Fruit fly (Drosophila melanogaster): ENCODE measurements around the gene CG33271.
A peak's percentile ranks its signal among the peaks of the same experiment; 100 is the strongest.

CG33271 gene

DNA sequence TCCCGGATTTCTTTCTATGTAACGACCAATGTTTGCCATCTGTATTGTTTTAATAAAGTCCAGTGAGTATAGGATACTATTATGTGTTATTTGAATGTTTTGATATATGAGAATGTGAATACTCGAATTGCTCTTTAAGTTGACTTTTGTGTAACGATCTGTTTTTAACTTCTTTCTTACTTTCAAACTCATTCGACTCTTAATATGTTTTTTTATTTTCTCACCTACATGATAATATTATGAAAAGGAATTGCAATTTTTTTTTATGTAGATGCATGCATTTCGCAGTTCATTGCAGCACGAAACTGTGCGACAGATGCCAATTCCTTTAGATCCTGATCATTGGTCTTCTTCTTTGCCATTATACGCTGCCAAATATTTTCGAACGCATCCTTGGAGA lies 2.7 kb downstream of the CG33271 start, which contains the start of gene CG33490:
Gene CG33490, minus strand, starts transcription at position 101 of the 400 bp plus-strand sequence.
- TF ChIP-seq CG8478 (optimal IDR thresholded peaks at IDR 0.05) (no peak), CTCF (optimal IDR thresholded peaks at IDR 0.05) (no peak)

DNA sequence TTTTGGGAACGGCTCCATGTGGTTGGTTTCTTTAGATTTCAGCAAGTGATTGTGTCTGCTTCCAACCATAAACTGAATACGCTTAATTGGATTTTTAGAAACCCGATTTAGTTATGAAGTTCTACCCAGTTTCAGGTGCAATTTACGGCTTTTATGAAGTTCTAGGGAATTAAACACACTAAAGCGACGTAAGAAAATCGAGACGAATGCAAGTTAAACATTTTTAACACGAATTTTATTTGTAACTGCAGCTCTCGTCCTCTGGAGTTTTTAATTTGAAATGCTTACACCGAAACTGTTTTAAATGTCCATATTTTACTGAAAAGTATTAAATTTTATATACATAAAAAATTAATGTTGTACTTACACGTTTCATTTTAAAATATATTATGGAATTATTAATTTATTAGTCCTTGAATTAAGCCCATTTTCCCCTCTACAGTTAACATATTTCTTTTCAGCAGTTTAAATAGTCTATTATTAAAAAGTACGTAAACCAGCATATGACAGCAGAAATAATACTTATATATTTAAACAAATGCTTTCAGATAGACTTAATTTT lies 13.2 kb downstream of the CG33271 start, which contains the start of the genes CG46412 and CG33267:
Gene CG46412, minus strand, starts transcription at position 101 of the 562 bp plus-strand sequence.
Gene CG33267, plus strand, starts transcription at position 512 of the 562 bp plus-strand sequence.
- TF ChIP-seq CTCF (optimal IDR thresholded peaks at IDR 0.05), result no peak
- TF ChIP-seq CG8478 (optimal IDR thresholded peaks at IDR 0.05), result no peak

DNA sequence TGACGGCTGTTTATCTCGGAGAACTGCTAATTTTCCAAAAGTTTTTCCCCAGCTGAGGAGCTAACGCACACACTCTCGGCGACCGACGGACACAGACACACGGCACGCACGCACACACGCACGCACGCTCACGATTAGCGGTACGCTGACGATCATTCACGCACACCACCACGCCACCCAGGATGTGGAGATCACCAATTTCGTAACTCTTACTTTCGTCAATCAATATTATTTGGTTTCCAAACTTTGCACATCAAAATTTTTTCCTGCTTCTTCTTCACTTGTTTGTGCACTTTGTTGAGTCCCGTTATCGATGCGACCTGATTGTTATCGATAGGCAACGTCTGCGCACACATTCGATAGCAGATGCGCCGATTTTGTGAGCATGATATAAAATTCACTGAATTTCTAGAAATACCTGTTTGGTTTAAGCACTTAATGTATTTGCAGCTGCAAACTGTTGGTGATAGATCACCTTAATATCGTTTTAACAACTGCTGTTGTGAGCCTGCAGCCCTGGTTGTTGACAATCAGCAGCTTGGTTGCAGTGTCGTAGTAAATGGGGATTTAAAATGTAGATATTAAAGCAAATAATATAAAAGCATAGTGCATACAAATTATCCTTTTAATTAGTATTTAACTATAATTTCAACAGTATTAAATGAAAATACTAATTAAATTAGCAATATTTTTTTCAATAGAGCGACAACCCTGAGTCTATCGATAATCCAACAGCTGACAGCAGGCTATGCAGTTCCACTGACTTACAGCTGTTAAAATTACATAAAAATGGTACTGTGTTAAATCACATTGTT lies 15.1 kb downstream of the CG33271 start, which contains the start of the genes CG7394 and Mob2:
Gene CG7394, plus strand, starts transcription at position 51 of the 815 bp plus-strand sequence.
Gene Mob2, minus strand, starts transcription at position 288 of the 815 bp plus-strand sequence.
- TF ChIP-seq CG8478 (optimal IDR thresholded peaks at IDR 0.05) (no peak), CTCF (optimal IDR thresholded peaks at IDR 0.05) (peak in 1 of 2 experiments; percentile 36)

DNA sequence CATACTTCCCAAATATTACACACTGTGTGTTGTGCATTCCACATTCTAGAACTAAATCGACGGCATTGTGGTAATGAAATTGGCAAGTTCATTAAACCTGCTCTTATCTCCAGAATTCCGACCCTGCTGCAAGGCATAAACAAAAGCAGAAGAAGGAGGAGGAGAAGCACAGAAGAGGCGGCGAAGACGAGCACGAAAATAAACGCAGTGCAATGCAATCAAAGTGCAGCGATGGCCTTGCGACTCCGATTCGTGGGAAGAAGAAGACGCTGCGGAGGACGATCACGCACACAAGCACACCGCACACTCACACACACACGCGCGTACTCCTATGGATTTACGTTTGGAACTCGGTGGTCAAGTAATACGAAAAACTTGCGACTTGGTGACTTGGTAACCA lies 16.4 kb downstream of the CG33271 start:
- no peak for TF ChIP-seq CTCF (optimal IDR thresholded peaks at IDR 0.05)
- TF ChIP-seq CG8478 (optimal IDR thresholded peaks at IDR 0.05), result no peak

DNA sequence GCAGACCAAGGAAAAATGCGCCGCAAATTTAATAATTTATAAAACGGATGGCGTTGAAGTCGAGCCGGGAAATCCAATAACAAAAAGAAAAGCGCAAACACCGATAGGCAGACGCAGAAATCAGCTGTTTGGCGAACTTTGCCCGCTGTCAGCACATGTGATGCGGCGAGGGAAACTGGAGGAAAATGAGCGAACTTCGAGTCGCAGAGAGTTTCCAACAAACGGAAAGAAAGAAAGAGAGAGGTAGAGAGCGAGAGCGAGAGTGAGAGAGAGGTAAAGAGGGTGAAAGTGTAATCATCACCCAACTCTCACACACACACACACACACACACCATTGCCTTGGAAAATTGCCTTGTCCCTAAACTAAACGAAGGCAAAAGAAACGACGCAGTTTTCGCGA lies 20.1 kb downstream of the CG33271 start:
- TF ChIP-seq CTCF (optimal IDR thresholded peaks at IDR 0.05), result no peak
- TF ChIP-seq CG8478 (optimal IDR thresholded peaks at IDR 0.05), result no peak

DNA sequence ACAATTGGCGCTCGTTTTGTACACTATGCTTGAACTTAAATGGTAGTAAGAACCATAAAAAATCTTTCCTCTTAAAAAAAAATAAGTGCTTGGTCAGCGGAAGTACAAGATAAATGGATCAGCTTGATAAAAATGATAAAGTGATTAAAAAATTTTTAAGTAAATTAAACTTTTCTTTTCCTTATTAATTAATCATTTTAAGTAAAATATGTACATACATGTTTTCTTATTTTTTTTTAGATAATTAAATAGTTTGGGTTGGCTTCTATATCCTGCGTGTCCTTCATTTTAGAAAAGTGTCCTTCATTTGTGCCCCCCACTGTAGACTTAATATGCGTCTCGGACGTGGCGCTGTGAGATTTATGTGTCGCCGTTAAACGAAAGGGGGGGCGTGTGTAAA lies 20.7 kb downstream of the CG33271 start:
- TF ChIP-seq CTCF (optimal IDR thresholded peaks at IDR 0.05) (no peak), CG8478 (optimal IDR thresholded peaks at IDR 0.05) (no peak)

DNA sequence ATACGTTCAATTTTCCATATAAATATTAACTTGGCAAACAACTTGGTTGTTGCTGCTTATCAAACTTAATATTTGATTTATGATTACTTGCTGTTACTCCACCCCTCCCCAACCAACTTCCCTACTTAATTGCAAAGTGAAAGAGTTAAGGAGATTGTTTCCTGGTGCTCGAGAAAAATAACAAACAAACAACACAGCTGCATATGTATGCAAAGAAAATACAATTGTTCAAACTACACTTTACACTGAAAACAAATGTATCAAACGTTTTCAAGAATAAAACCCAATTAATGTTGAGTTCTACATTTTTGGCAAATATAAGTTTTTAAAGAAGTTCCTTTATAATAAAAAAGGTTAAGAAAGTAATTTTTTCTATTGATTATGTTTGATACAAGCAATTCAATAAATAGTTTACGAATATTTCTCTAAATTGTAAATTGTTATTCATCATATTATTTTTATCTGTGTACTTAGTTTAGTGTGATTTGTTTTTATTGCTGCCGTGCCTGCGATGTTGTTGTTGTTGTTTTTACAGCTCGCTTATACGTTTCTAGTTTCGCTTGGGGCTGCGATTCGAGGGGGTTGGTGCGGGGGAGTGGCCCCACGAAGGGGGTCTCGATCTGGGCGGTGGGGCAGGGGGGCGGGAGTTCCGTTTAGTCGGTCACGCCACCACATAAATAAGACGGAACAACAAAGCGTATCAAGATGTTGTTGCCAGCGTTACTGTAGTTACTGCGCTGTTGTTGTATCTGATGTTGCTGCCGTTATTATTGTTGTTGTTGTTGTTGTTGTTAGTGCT lies 21.4 kb downstream of the CG33271 start:
- TF ChIP-seq CTCF (optimal IDR thresholded peaks at IDR 0.05) (no peak), CG8478 (optimal IDR thresholded peaks at IDR 0.05) (no peak)

DNA sequence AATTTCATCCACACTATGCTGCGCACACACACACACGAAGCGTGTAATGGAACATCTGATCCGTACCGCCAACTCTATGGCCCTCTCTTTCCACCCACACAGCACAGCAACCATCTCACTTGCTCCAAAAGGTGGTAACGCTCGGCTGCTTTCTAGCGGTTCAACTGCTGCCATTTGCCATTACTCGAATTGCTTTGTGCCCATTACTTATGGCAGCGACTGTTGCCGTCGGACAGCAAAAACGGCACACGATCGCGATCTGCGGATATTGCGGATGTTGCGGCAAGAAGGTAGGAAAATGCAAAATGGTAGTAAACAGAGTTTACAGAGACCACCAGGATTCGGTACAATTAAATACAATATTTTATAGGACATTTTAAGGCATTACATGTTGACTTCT lies 22.5 kb downstream of the CG33271 start:
- no peak for TF ChIP-seq CG8478 (optimal IDR thresholded peaks at IDR 0.05)
- TF ChIP-seq CTCF (optimal IDR thresholded peaks at IDR 0.05), result peak in 1 of 2 experiments; percentile 15

DNA sequence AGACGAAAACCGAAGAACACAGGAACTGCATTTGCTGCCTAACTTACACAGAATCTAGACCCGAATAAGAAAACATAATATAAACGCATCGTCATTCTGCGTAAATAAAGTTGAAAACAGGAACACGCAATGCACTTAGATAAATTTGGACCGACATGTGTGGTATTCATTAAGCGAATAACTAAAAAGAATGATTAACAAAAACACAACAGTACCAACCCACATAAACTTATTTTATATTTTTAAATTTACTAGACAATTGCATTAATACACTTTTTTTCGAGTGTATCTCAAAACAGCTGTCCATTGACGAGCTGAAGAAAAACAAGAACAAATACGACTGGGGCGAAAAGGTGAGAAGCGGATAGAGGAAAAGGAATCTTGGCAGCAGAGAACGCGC lies 23.0 kb downstream of the CG33271 start:
- TF ChIP-seq CG8478 (optimal IDR thresholded peaks at IDR 0.05), result no peak
- no peak for TF ChIP-seq CTCF (optimal IDR thresholded peaks at IDR 0.05)

DNA sequence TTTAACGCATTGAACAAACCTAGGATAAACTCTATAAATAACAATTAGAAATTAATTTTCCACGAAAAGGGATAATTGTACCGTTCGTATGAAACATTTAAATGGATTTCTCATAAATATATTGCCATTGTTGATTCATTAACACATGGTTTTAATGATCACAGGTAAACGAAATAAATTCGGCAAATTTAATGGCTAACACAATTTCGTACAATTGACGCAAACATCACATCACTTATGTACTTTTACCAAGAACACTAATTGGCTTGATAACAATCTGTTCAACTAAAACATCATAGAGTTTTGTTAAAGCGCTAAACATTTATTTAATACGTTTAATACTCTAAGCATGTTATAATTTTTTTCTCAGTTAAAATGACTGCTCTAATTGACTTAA lies 23.6 kb downstream of the CG33271 start:
- no peak for TF ChIP-seq CTCF (optimal IDR thresholded peaks at IDR 0.05)
- no peak for TF ChIP-seq CG8478 (optimal IDR thresholded peaks at IDR 0.05)

DNA sequence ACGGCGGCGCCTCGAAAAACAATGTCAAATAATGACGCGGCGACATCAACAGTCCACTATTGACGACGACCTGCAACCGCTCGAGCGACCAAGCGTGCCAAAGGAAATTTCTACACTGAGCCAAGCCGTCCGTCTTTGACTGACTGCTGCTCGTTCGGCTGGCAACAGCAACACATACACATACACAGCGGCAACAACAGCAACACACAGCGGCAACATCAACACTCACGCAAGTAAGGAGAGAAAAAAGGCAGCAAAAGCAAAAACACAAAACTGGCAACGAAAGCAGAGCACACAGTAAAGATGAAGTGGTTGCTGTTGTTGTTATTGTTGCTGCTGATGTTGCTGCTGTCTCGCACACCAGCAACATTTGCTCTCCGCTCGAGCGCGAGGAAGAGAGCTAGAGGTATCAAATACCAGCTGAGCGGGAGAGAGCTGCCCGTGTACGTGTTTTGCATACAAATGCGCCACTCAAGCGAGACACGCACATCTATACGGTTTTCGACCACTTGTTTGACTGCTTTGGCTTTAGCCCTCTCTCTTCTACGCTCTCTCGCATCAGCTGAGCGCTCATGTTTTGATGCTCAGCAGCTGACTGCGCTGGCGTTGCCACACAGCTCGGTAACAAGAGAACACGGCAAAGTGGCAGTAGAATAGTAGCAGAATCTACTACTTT lies 24.2 kb downstream of the CG33271 start:
- TF ChIP-seq CTCF (optimal IDR thresholded peaks at IDR 0.05) (no peak), CG8478 (optimal IDR thresholded peaks at IDR 0.05) (no peak)

DNA sequence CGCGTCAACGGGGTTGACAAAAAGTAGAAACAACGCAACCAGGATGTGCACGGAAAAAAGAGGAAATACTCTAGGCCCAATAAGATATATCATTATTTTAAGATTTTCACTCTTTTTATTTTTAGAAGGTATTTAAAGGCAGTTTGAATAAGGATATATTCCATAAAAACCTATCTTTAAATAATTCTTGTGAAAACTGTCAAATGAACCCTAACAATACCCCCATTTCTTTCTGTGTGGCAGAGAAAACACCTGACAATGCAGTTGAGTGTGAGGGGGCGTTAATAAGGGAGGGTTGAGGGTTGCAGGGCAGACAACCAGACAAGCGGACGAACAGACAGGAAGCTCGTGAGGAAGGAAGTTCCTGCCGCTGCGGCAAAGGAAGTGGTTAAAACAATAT lies 25.3 kb downstream of the CG33271 start:
- TF ChIP-seq CTCF (optimal IDR thresholded peaks at IDR 0.05) (no peak), CG8478 (optimal IDR thresholded peaks at IDR 0.05) (no peak)

DNA sequence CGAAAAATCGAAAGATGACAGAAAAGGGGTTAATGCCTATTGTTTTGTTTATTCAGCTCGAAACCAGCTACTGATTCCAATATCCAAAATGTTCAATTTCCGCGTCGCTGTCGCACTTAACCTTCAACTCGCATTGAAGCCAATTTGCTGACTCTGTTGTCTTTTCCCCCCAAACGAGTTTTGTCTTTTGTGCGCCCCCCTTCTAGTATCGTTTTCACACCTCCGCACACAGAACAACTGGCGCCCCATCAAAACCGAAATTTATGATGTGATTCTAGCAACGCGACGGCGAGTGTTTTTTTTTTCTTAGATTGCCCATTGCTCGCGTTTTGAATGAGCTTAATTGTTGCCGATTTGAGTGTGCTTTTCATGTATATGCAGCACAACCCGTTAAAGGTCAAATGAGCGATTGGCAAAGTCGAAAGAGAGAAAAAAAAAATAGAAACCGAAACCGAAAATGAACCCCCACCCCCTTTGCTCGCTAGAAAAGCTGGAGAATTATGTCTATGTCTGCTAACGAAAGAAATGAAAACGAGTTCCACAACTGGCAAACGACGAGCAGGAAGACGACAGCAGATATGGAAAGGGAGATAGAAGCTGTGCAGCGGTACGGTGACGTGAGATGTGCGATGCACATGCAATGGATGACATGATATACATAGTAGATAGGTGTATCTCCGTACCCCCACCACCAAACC lies 26.8 kb downstream of the CG33271 start:
- TF ChIP-seq CG8478 (optimal IDR thresholded peaks at IDR 0.05), result no peak
- TF ChIP-seq CTCF (optimal IDR thresholded peaks at IDR 0.05), result no peak

DNA sequence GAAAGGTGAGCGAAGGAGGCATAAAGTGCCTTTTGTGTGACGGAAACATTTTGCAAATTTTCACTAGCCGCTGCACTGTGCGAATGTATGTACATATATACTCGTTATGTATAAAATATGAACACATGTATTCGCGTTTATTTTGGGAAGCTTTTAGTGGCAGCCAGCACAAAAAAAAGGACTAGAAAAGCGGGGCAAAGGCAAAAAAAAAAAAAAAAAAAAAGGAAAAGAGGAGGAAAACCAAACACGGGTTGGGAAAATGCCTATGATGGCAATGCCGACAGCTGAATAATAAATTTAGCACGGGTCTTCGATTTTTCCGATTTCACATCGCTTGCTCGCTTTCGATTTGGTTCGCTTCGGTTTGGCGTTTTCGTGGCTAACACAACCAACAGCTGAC lies 27.9 kb downstream of the CG33271 start:
- TF ChIP-seq CTCF (optimal IDR thresholded peaks at IDR 0.05) (no peak), CG8478 (optimal IDR thresholded peaks at IDR 0.05) (no peak)
